Fruit fly (Drosophila melanogaster): ENCODE data around the gene fh.

The fh gene

dm6 chrX:9163110-9163509 lies 14.2 kb upstream of the fh start, which contains the start of gene mei-P26 (continued):
- TF ChIP-seq repo (GFP tag; optimal IDR thresholded peaks at IDR 0.05) (no peak), CG11695 (GFP tag; IDR thresholded peaks at IDR 0.05) (no peak), CG11723 (GFP tag; optimal IDR thresholded peaks at IDR 0.05) (no peak), Gsc (GFP tag; IDR thresholded peaks at IDR 0.05) (no peak), CG31224 (GFP tag; IDR thresholded peaks at IDR 0.05) (no peak), nerfin-1 (tag; optimal IDR thresholded peaks at IDR 0.05) (no peak), Med (GFP tag) (peak; percentile 25), peb (GFP tag; IDR thresholded peaks at IDR 0.05) (no peak), hbn (GFP tag; IDR thresholded peaks at IDR 0.05; ENCODE audit: partially characterized antibody) (peak; percentile 76), CG12942 (GFP tag; optimal IDR thresholded peaks at IDR 0.05) (no peak), CG16813 (GFP tag; IDR thresholded peaks at IDR 0.05; ENCODE audit: partially characterized antibody) (peak; percentile 78), E2f2 (GFP tag; IDR thresholded peaks at IDR 0.05) (peak; percentile 56), Vsx1 (GFP tag; optimal IDR thresholded peaks at IDR 0.05) (no peak), mirr (GFP tag; optimal IDR thresholded peaks at IDR 0.05) (no peak), p53 (GFP tag; optimal IDR thresholded peaks at IDR 0.05) (no peak), CG8388 (GFP tag; optimal IDR thresholded peaks at IDR 0.05) (no peak), CG13624 (GFP tag; optimal IDR thresholded peaks at IDR 0.05) (no peak), Dbx (GFP tag; IDR thresholded peaks at IDR 0.05) (0 out of 3 replicates have a peak, but pooled peaks have one; percentile 5), gt (GFP tag; IDR thresholded peaks at IDR 0.05) (no peak), croc (GFP tag; conservative IDR thresholded peaks at IDR 0.05) (no peak), NC2β (GFP tag; optimal IDR thresholded peaks at IDR 0.05) (no peak), ken (GFP tag; IDR thresholded peaks at IDR 0.05) (no peak), CG7928 (GFP tag; optimal IDR thresholded peaks at IDR 0.05) (no peak), Adf1 (GFP tag; IDR thresholded peaks at IDR 0.05) (no peak), nau (GFP tag; optimal IDR thresholded peaks at IDR 0.05) (no peak), CG6854 (GFP tag; optimal IDR thresholded peaks at IDR 0.05) (no peak), CG4707 (GFP tag; optimal IDR thresholded peaks at IDR 0.05) (no peak)

DNA sequence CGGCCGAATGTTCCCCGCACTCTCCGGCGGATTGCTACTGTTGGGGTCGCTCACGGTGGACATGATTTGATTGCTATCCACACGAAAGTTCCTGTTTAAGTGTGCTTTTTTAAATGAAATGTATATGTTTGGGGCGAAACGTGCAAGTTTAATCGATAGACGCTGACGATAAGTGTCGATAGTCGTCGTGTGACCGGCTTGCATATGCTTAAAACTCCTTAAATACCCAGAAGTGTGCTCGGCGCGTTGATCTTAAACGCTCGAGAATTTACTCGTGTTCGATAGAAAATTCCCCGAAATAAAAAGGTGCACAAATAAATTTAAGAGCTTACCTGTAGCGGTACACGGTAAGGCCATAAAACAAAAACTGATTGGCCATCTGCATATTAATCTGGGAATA lies 13.0 kb upstream of the fh start, which contains the start of the genes Zpr1 and CG44532:
Gene Zpr1, minus strand, starts transcription at position 179 of the 400 bp plus-strand sequence.
Gene CG44532, plus strand, starts transcription at position 181 of the 400 bp plus-strand sequence.
- TF ChIP-seq exex (tag; optimal IDR thresholded peaks at IDR 0.05) (no peak), Hr51 (GFP tag; optimal IDR thresholded peaks at IDR 0.05) (no peak), Dref (GFP tag; IDR thresholded peaks at IDR 0.05) (peak; percentile 74), CG4282 (GFP tag; optimal IDR thresholded peaks at IDR 0.05) (no peak), CG17385 (GFP tag; optimal IDR thresholded peaks at IDR 0.05) (no peak), hth (optimal IDR thresholded peaks at IDR 0.05) (no peak), CG4820 (GFP tag; optimal IDR thresholded peaks at IDR 0.05) (no peak), CG14710 (tag; optimal IDR thresholded peaks at IDR 0.05) (peak; percentile 18), CG10543 (GFP tag; optimal IDR thresholded peaks at IDR 0.05) (no peak), dm (GFP tag; optimal IDR thresholded peaks at IDR 0.05) (peak; percentile 60), CG3995 (GFP tag; optimal IDR thresholded peaks at IDR 0.05) (peak; percentile 7), CG18011 (GFP tag; optimal IDR thresholded peaks at IDR 0.05) (no peak), cad (GFP tag; optimal IDR thresholded peaks at IDR 0.05) (no peak), CG9797 (GFP tag; optimal IDR thresholded peaks at IDR 0.05) (peak; percentile 21), CG15696 (tag; optimal IDR thresholded peaks at IDR 0.05) (no peak), aop (GFP tag; IDR thresholded peaks at IDR 0.05) (no peak), knrl (GFP tag; IDR thresholded peaks at IDR 0.05; ENCODE audit: partially characterized antibody) (peak; percentile 62; the same call in 2 of the 3 replicates), CG11560 (tag; IDR thresholded peaks at IDR 0.05) (no peak), en (GFP tag; optimal IDR thresholded peaks at IDR 0.05) (no peak), Poxn (GFP tag; IDR thresholded peaks at IDR 0.05) (no peak), unc-4 (GFP tag; IDR thresholded peaks at IDR 0.05; ENCODE audit: partially characterized antibody) (peak; percentile 69), CG10431 (GFP tag; optimal IDR thresholded peaks at IDR 0.05) (no peak), Trl (optimal IDR thresholded peaks at IDR 0.05) (no peak), Trl (GFP tag; optimal IDR thresholded peaks at IDR 0.05) (no peak), amos (GFP tag; IDR thresholded peaks at IDR 0.05; ENCODE audit: partially characterized antibody) (peak; percentile 74), btn (GFP tag; optimal IDR thresholded peaks at IDR 0.05) (no peak)
